Worm (Caenorhabditis elegans) whole organism, early embryonic: ENCODE measurements around the gene exc-13.

ENCODE experiments used
- F13C5.2 ChIP-seq: sonication (generic microtip); optimal IDR thresholded peaks from 2 replicates; lab custom pipeline; 2017; ENCODE audit warnings: mild to moderate bottlenecking, missing genetic modification characterization, inconsistent platforms, missing compliant biosample characterization
- aly-1 ChIP-seq: sonication (generic microtip); optimal IDR thresholded peaks from 2 replicates; lab custom pipeline; 2016; ENCODE audit warnings: missing genetic modification characterization, missing compliant biosample characterization
- ama-1 ChIP-seq: fragments of 150-350 bp; optimal IDR thresholded peaks from 2 replicates; lab custom pipeline; 2014
- ceh-13 ChIP-seq: fragments of 200-800 bp; sonication (Bioruptor generic); optimal IDR thresholded peaks from 2 replicates; lab custom pipeline; 2018; ENCODE audit warnings: mild to moderate bottlenecking, missing genetic modification characterization, missing compliant biosample characterization
- ceh-36 ChIP-seq: sonication (generic microtip); optimal IDR thresholded peaks from 2 replicates; lab custom pipeline; 2016; ENCODE audit warnings: missing genetic modification characterization, inconsistent platforms, missing compliant biosample characterization
- ets-7 ChIP-seq: sonication (generic microtip); optimal IDR thresholded peaks from 2 replicates; lab custom pipeline; 2016; ENCODE audit warnings: missing genotype, missing genetic modification characterization, missing compliant biosample characterization
- flt-1 ChIP-seq: fragments of 200-800 bp; sonication (Bioruptor generic); IDR thresholded peaks from 2 replicates; pipeline ENCODE4 v1.3.6; 2022; ENCODE audit warnings: missing genetic modification characterization, missing compliant biosample characterization
- pes-1 ChIP-seq: fragments of 200-800 bp; sonication (Bioruptor generic); IDR thresholded peaks from 2 replicates; pipeline ENCODE4 v1.3.6; 2022; ENCODE audit warnings: missing genetic modification reagents, missing genetic modification characterization, missing compliant biosample characterization
- scrt-1 ChIP-seq: fragments of 200-800 bp; sonication (Bioruptor generic); IDR thresholded peaks from 2 replicates; pipeline ENCODE4 v1.3.6; 2022; ENCODE audit warnings: missing genetic modification characterization, missing compliant biosample characterization
- sea-1 ChIP-seq: fragments of 200-800 bp; sonication (Bioruptor generic); conservative IDR thresholded peaks from 2 replicates; pipeline ENCODE4 v1.3.6; 2022; ENCODE audit warnings: missing genetic modification characterization, missing compliant biosample characterization
- tbx-11 ChIP-seq: fragments of 200-800 bp; sonication (Bioruptor generic); IDR thresholded peaks from 2 replicates; pipeline ENCODE4 v1.3.6; 2022; ENCODE audit warnings: missing genetic modification characterization, missing compliant biosample characterization
- tbx-37 ChIP-seq: fragments of 200-800 bp; sonication (Bioruptor generic); conservative IDR thresholded peaks from 2 replicates; pipeline ENCODE4 v1.3.6; 2022; ENCODE audit warnings: missing genetic modification reagents, missing genetic modification characterization, missing compliant biosample characterization
- tra-4 ChIP-seq: sonication (generic microtip); optimal IDR thresholded peaks from 2 replicates; lab custom pipeline; 2017; ENCODE audit warnings: missing genetic modification characterization, missing compliant biosample characterization

DNA sequence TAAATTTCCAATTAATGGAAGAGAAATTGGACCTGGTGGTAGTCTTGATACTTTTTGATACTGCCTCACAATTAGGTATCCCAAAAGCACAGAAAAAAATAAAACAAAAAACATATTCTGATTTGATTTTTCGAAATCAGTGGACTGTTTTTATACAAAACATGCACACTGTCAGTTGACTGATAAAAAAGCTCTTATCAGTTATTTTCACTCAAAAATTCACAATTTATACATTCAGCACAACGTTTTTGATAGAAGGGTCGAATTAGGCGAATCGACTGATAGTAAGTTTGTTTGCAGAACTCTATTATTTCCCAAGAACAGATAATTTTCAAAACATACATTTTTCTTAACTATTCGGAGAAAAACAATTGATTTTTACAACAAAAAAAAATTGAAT lies 992 bp upstream of the exc-13 start, which contains the start of gene cyp-35A2:
- TF ChIP-seq sea-1 (no peak), ceh-36 (tag; lab: Kevin White, UChicago) (no peak), pes-1 (GFP tag; lab: Robert Waterston, UW) (no peak), scrt-1 (no peak), ama-1 (lab: Kevin White, UChicago) (no peak), ceh-13 (no peak), flt-1 (GFP tag; lab: Robert Waterston, UW) (no peak), tra-4 (tag; lab: Kevin White, UChicago) (no peak), F13C5.2 (tag; lab: Kevin White, UChicago) (no peak), ets-7 (no peak), tbx-37 (GFP tag; lab: Robert Waterston, UW) (no peak), tbx-11 (GFP tag; lab: Robert Waterston, UW) (no peak), aly-1 (tag; lab: Kevin White, UChicago) (no peak)
